Worm (Caenorhabditis elegans) whole organism, mixed stage, embryonic: ENCODE data around the gene ZK354.6.
A peak's percentile ranks its signal among the peaks of the same experiment; 100 is the strongest.

Source experiments
- blmp-1 ChIP-seq: fragments of 150-350 bp; optimal IDR thresholded peaks from 2 replicates; lab custom pipeline; 2014; ENCODE audit warnings: missing biosample characterization, missing genetic modification characterization
- ceh-43 ChIP-seq: fragments of 200-800 bp; sonication (Bioruptor generic); optimal IDR thresholded peaks from 2 replicates; lab custom pipeline; 2018; ENCODE audit warnings: mild to moderate bottlenecking, missing genetic modification characterization, moderate library complexity, missing compliant biosample characterization
- elt-1 ChIP-seq: sonication (generic microtip); optimal IDR thresholded peaks from 2 replicates; lab custom pipeline; 2017; ENCODE audit warnings: missing genetic modification characterization, mild to moderate bottlenecking, missing compliant biosample characterization, antibody characterized with exemption, moderate library complexity, borderline replicate concordance; ENCODE audit not compliant: insufficient read depth
- elt-3 ChIP-seq: fragments of 150-350 bp; optimal IDR thresholded peaks from 2 replicates; lab custom pipeline; 2014; ENCODE audit warnings: missing biosample characterization, missing genetic modification characterization
- hlh-1 ChIP-seq: fragments of 150-350 bp; optimal IDR thresholded peaks from 2 replicates; lab custom pipeline; 2014; ENCODE audit warnings: missing biosample characterization, missing genetic modification reagents, missing genetic modification characterization
- lin-13 ChIP-seq: fragments of 150-350 bp; optimal IDR thresholded peaks from 2 replicates; lab custom pipeline; 2014; ENCODE audit warnings: missing biosample characterization, missing genetic modification characterization
- mep-1 ChIP-seq: fragments of 150-350 bp; optimal IDR thresholded peaks from 2 replicates; lab custom pipeline; 2017; ENCODE audit warnings: missing biosample characterization, missing genetic modification reagents, missing genetic modification characterization, inconsistent platforms
- nhr-28 ChIP-seq: fragments of 150-350 bp; optimal IDR thresholded peaks from 2 replicates; lab custom pipeline; 2014; ENCODE audit warnings: missing biosample characterization, missing genetic modification characterization
- unc-120 ChIP-seq: sonication (generic microtip); optimal IDR thresholded peaks from 2 replicates; lab custom pipeline; 2017; ENCODE audit warnings: missing genetic modification characterization, missing compliant biosample characterization; ENCODE audit not compliant: poor library complexity, severe bottlenecking
- unc-39 ChIP-seq: fragments of 150-350 bp; optimal IDR thresholded peaks from 2 replicates; lab custom pipeline; 2014; ENCODE audit warnings: missing biosample characterization, missing genetic modification characterization
- unc-62 ChIP-seq: fragments of 150-350 bp; optimal IDR thresholded peaks from 2 replicates; lab custom pipeline; 2014; ENCODE audit warnings: missing biosample characterization, missing genetic modification reagents, missing genetic modification characterization
- zip-8 ChIP-seq: fragments of 150-350 bp; optimal IDR thresholded peaks from 2 replicates; lab custom pipeline; 2014; ENCODE audit warnings: missing biosample characterization, missing genetic modification characterization
- ztf-11 ChIP-seq: fragments of 150-350 bp; optimal IDR thresholded peaks from 2 replicates; lab custom pipeline; 2014; ENCODE audit warnings: missing biosample characterization, missing genetic modification characterization

- TF ChIP-seq nhr-28 (no peak), ceh-43 (GFP tag; lab: Kevin White, UChicago) (peak; percentile 44), ztf-11 (no peak), elt-3 (no peak), zip-8 (tag; lab: Kevin White, UChicago) (no peak), blmp-1 (no peak), elt-1 (tag; lab: Kevin White, UChicago) (no peak), mep-1 (tag; lab: Kevin White, UChicago) (peak; percentile 20), unc-120 (tag; lab: Kevin White, UChicago) (no peak), unc-39 (no peak), unc-62 (GFP tag; lab: Kevin White, UChicago) (no peak), hlh-1 (no peak), lin-13 (tag; lab: Kevin White, UChicago) (no peak)
Measured at ce11 chrIV:5334518-5334917, 37.2 kb upstream of the ZK354.6 start.
